Fruit fly (Drosophila melanogaster): ENCODE measurements around the gene CG16700.

CG16700 gene

DNA sequence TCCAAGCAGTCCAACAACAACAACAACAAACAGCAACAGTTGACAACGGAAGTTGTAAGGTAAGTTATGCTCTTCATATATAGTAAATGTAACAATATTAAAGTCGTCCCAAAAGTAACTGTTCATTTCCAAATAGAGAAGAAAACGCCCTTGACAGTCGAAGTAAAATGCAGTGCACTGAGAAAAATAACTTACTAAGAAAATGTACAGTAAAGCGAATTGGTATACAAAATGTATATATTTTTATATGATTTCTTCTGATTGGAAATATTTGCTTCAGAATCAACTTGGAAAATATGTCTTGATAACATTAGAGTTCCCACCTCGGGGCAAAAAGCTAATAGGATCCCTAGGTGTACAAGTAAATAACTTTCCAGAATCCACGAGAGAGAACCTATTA is 16.3 kb downstream of the CG16700 start:
- TF ChIP-seq Dfd (GFP tag; optimal IDR thresholded peaks at IDR 0.05) (no peak), Hnf4 (GFP tag; optimal IDR thresholded peaks at IDR 0.05) (no peak), jim (GFP tag; optimal IDR thresholded peaks at IDR 0.05) (no peak), Hr78 (GFP tag; optimal IDR thresholded peaks at IDR 0.05) (no peak), usp (GFP tag; optimal IDR thresholded peaks at IDR 0.05) (no peak), rgr (GFP tag; optimal IDR thresholded peaks at IDR 0.05) (no peak), sv (GFP tag; optimal IDR thresholded peaks at IDR 0.05) (no peak), N (GFP tag; optimal IDR thresholded peaks at IDR 0.05) (no peak), Abd-B (GFP tag; optimal IDR thresholded peaks at IDR 0.05) (no peak), Rel (GFP tag; optimal IDR thresholded peaks at IDR 0.05) (no peak), Rel (tag; optimal IDR thresholded peaks at IDR 0.05) (no peak)

DNA sequence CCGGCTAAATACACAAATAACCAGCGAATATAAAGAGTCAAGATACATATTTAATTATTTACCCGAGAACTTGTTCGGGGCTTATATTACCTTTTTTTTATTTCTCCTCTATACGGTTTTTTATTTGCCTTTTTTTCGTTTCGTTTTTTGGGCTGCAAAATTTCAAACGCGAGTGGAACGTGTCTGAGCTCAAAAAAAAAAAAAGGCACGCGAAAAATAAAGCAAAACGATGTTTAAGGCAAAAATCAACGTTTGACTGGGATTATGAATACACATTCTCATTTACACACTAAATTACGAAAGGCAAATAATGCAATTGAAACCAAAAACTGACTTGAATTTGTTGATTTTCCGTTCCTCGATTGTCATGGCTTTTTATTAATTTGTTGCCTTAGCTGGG is 18.0 kb downstream of the CG16700 start:
- TF ChIP-seq Hr83 (GFP tag; optimal IDR thresholded peaks at IDR 0.05; ENCODE audit: poor library complexity, severe bottlenecking): no peak
- peak; percentile 46 for TF ChIP-seq CrebA (GFP tag; optimal IDR thresholded peaks at IDR 0.05; ENCODE audit: borderline replicate concordance)
- TF ChIP-seq jim (GFP tag; optimal IDR thresholded peaks at IDR 0.05): peak; percentile 36
- TF ChIP-seq Sp1 (GFP tag; optimal IDR thresholded peaks at IDR 0.05): peak; percentile 64
- TF ChIP-seq Rel (GFP tag; optimal IDR thresholded peaks at IDR 0.05): peak; percentile 20
- no peak for TF ChIP-seq Rel (tag; optimal IDR thresholded peaks at IDR 0.05)

DNA sequence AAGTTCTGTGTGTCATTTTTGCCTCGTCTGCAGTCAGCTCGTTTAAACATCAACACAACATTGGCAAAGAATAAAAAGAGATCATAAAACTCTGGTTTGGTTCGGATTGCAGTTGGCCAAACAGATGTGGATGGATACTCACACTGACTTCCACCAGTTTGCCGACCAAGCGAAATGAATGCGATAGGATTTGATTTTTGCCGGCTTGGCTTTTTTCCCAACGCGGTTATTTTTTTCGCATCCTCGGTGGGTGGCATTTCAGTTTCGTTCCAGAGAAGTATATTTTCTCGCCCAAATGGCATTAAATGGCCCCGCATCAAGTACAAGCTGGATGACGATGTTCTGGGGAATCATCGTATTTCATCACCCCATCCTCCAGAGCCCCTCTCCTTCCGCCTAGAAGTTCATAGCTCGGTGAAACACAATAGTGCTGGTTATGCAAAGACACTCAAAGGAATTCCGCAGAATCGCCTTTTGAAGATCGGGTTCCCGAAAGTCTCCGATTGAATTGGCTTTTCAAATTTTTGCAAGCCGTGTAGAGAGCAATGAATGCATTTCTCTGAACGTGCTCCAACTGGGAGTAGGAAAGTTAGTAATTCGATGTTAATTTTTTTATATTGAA is 19.0 kb downstream of the CG16700 start:
- TF ChIP-seq tai (GFP tag; optimal IDR thresholded peaks at IDR 0.05): no peak
- no peak for TF ChIP-seq h (GFP tag; optimal IDR thresholded peaks at IDR 0.05)
- no peak for TF ChIP-seq br (GFP tag; optimal IDR thresholded peaks at IDR 0.05)
- no peak for TF ChIP-seq dsf (GFP tag; optimal IDR thresholded peaks at IDR 0.05; ENCODE audit: borderline replicate concordance)

DNA sequence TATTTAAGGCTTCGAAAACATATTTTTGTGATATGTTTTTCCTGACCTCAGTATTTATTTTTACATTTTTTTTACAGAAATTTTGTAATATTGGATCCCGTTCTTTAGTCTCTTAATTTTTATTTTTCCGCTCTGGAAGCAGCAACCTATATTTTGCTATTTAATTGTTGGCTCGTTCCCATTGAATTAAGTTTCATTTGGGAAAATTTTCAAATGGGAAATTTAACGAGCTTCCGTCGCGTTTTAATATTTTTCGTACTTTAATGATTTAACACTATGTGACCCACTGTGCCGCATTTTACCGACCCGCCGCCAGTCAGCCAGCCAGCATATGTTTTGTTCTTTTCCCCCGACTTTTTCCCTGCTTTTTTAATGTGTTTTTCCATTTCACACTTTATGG is 19.6 kb downstream of the CG16700 start:
- TF ChIP-seq foxo (GFP tag; optimal IDR thresholded peaks at IDR 0.05) (no peak), ey (GFP tag; optimal IDR thresholded peaks at IDR 0.05) (no peak), Rel (GFP tag; optimal IDR thresholded peaks at IDR 0.05) (no peak), Rel (tag; optimal IDR thresholded peaks at IDR 0.05) (no peak), sv (GFP tag; optimal IDR thresholded peaks at IDR 0.05) (no peak), Jra (GFP tag; optimal IDR thresholded peaks at IDR 0.05) (no peak), Myc (optimal IDR thresholded peaks at IDR 0.05) (no peak), psq (GFP tag; optimal IDR thresholded peaks at IDR 0.05) (no peak), h (GFP tag; optimal IDR thresholded peaks at IDR 0.05) (no peak)

DNA sequence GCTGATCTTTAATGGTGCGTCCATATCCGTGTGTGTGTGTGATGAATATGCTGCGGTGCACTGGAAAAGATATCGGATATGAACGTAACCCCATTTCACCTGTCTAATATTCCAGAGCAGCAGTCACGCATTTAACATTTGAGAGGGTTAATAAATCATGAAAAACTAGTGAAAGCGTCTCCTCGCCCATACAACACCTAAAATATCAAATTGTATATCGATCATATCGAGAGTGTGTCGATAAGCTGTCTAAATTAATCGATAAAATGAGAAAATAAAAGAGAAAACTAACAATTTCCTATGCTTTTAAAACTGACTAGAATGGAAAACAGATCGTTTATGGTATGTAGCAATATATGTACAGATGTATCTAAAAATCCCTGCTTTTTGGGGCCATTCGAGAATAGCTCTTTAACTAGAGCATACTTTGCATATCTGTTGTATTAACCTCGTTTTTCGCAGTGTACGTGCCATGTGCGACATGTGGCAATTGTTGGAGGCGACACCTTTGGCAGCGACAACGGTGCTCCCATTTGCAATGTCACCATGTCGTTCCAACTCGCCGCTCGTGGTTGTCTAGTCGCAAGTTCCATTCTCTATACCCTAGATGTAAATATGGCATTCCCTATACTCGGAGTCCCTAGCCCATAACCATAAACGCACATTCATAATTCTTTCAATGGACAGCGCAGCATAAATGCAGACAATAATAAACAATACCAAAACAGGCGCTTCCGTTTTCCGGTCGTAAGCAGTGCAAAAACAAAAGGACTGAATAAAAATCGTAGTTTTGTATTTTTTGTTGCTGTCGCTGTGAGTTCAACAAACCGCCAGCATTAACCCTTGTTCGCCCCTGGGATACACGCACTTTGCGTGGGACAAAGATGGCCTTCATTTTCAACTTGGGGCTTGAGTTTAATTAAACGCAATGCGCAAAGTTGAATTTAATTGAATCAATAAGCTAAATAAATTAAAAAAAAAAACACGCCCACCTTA is 20.6 kb downstream of the CG16700 start:
- TF ChIP-seq ey (GFP tag; optimal IDR thresholded peaks at IDR 0.05) (no peak), CG9705 (GFP tag; optimal IDR thresholded peaks at IDR 0.05) (no peak), dmrt93B (GFP tag; optimal IDR thresholded peaks at IDR 0.05) (no peak), CG32264 (GFP tag; optimal IDR thresholded peaks at IDR 0.05) (no peak), sv (GFP tag; optimal IDR thresholded peaks at IDR 0.05) (no peak), Rel (GFP tag; optimal IDR thresholded peaks at IDR 0.05) (no peak), Rel (tag; optimal IDR thresholded peaks at IDR 0.05) (no peak), brk (GFP tag; optimal IDR thresholded peaks at IDR 0.05) (no peak), rgr (GFP tag; optimal IDR thresholded peaks at IDR 0.05) (no peak), Jra (GFP tag; optimal IDR thresholded peaks at IDR 0.05) (no peak), foxo (GFP tag; optimal IDR thresholded peaks at IDR 0.05) (no peak), Hnf4 (GFP tag; optimal IDR thresholded peaks at IDR 0.05) (no peak), Hr83 (GFP tag; optimal IDR thresholded peaks at IDR 0.05; ENCODE audit: poor library complexity, severe bottlenecking) (no peak), usp (GFP tag; optimal IDR thresholded peaks at IDR 0.05) (no peak), Dif (GFP tag; optimal IDR thresholded peaks at IDR 0.05; ENCODE audit: partially characterized antibody) (no peak), lola (GFP tag; optimal IDR thresholded peaks at IDR 0.05) (no peak), Dfd (GFP tag; optimal IDR thresholded peaks at IDR 0.05) (no peak), HLH106 (tag; optimal IDR thresholded peaks at IDR 0.05) (no peak), pan (optimal IDR thresholded peaks at IDR 0.05) (no peak), GATAd (GFP tag; optimal IDR thresholded peaks at IDR 0.05) (no peak)

Measured in whole organism, wandering third instar larva.